Worm (Caenorhabditis elegans) whole organism, L3 larva: ENCODE results near the gene dpr-1.
A peak's percentile ranks its signal among the peaks of the same experiment; 100 is the strongest.

ENCODE experiments used
- elt-2 ChIP-seq: sonication (generic microtip); optimal IDR thresholded peaks from 2 replicates; lab custom pipeline; 2016; ENCODE audit warnings: missing genetic modification reagents, mild to moderate bottlenecking, missing genetic modification characterization, missing compliant biosample characterization
- jun-1 ChIP-seq: fragments of 150-350 bp; optimal IDR thresholded peaks from 2 replicates; lab custom pipeline; 2014; ENCODE audit warnings: missing biosample characterization, missing genetic modification reagents, missing genetic modification characterization
- nhr-11 ChIP-seq: fragments of 150-350 bp; optimal IDR thresholded peaks from 2 replicates; lab custom pipeline; 2014; ENCODE audit warnings: missing biosample characterization, missing genetic modification characterization
- nhr-76 ChIP-seq: fragments of 150-350 bp; sonication (generic microtip); optimal IDR thresholded peaks from 5 replicates; lab custom pipeline; 2014; ENCODE audit warnings: missing biosample characterization, missing genetic modification characterization
- pha-4 ChIP-seq: fragments of 150-350 bp; optimal IDR thresholded peaks from 2 replicates; lab custom pipeline; 2014; ENCODE audit warnings: missing biosample characterization, missing genetic modification reagents, missing genetic modification characterization
- sea-2 ChIP-seq: fragments of 150-350 bp; sonication (generic microtip); optimal IDR thresholded peaks from 4 replicates; lab custom pipeline; 2014; ENCODE audit warnings: missing biosample characterization, missing genetic modification reagents, missing genetic modification characterization

DNA sequence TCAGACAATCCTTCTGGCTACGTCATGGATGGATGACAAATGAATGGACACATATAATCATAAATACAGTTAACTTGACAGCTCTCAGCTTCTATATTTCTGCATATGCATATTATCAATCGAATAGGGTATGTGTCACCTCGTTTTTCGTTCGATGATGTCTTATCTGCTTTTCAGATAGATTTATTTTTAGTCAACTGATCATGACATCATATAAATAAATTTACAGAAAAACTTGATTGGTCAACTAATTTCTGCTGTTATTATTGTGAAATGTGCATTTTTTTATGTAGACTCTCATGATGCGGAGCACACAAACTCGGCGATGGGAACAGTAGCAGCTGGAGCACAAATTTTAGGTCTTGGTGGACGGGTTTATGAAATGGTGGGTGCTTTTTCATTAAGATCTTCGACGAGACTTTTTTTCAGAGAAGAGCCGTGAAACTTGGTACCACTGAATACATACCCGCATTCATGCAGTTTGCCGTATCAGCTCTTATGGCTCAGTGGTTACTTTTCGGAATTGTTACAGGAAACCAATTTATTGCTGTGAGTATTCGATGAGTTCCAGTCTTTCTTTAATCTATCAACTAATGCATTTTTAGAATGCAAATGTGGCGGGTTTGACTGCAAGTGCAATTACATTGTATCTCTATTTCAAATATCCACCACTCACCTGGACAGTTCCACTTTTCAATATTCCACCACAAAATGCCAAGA, 13.5 kb upstream of the dpr-1 start:
- TF ChIP-seq jun-1 (tag; lab: Kevin White, UChicago) (no peak), pha-4 (tag; lab: Kevin White, UChicago) (no peak), nhr-76 (no peak), elt-2 (tag; lab: Kevin White, UChicago) (peak; percentile 30), nhr-11 (no peak), sea-2 (GFP tag; lab: Kevin White, UChicago) (no peak)
